Fruit fly (Drosophila melanogaster) whole organism, embryonic: ENCODE measurements around the gene CG33108.

ENCODE experiments used
- Adf1 ChIP-seq: fragments of 200-800 bp; sonication (Bioruptor generic); IDR thresholded peaks from 2 replicates; pipeline ENCODE4 v1.3.6; 2022; ENCODE audit warnings: missing biosample characterization, missing genetic modification characterization
- CG10462 ChIP-seq: fragments of 200-800 bp; sonication (Bioruptor generic); optimal IDR thresholded peaks from 2 replicates; lab custom pipeline; 2016; ENCODE audit warnings: missing biosample characterization, missing genetic modification characterization
- CG14710 ChIP-seq: fragments of 200-800 bp; sonication (Bioruptor generic); optimal IDR thresholded peaks from 3 replicates; lab custom pipeline; 2019; ENCODE audit warnings: missing biosample characterization, mild to moderate bottlenecking, missing genetic modification characterization, moderate library complexity
- CG32532 ChIP-seq: fragments of 200-800 bp; sonication (Bioruptor generic); IDR thresholded peaks from 2 replicates; pipeline ENCODE4 v1.3.6; 2022; ENCODE audit warnings: missing biosample characterization, missing genetic modification characterization
- CG4617 ChIP-seq: fragments of 200-800 bp; sonication (Bioruptor generic); optimal IDR thresholded peaks from 3 replicates; lab custom pipeline; 2016; ENCODE audit warnings: missing biosample characterization, missing genetic modification characterization, borderline replicate concordance
- CG4820 ChIP-seq: fragments of 200-800 bp; sonication (Bioruptor generic); optimal IDR thresholded peaks from 3 replicates; lab custom pipeline; 2016; ENCODE audit warnings: missing biosample characterization, missing genetic modification characterization
- Ssrp ChIP-seq: fragments of 200-800 bp; sonication (Bioruptor generic); optimal IDR thresholded peaks from 2 replicates; lab custom pipeline; 2018; ENCODE audit warnings: missing biosample characterization, mild to moderate bottlenecking, missing genetic modification characterization, moderate library complexity
- org-1 ChIP-seq: fragments of 200-800 bp; sonication (Bioruptor generic); optimal IDR thresholded peaks from 2 replicates; lab custom pipeline; 2017; ENCODE audit warnings: missing biosample characterization, missing genetic modification characterization
- seq ChIP-seq: fragments of 200-800 bp; sonication (Bioruptor generic); IDR thresholded peaks from 2 replicates; pipeline ENCODE4 v1.3.6; 2022; ENCODE audit warnings: missing biosample characterization, missing genetic modification characterization
- trh ChIP-seq: fragments of 200-800 bp; sonication (Bioruptor generic); optimal IDR thresholded peaks from 2 replicates; lab custom pipeline; 2016; ENCODE audit warnings: missing biosample characterization, missing genetic modification characterization

DNA sequence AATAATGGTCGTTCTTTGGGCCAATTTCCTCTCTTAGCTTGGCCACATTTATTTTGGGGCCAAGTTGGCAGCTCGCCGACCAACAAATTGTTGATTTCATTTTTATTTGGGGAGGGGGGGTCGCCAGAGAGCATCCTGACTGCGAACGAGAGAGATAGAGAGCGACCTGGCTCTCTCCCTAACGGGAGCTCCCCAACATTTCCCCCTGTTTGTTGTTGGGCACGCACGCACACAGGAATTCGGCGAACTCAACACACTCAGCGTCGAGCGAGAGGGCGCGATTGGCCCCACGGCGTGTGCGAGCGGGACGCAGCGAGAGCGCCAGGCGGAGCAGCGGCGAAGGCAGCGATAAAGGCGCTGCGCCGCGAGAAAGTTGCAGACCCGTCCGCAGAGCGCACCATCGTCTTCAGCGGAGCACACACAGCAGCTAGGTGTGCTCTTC lies 32.7 kb upstream of the CG33108 start, which contains the start of gene CG31140:
- no peak for TF ChIP-seq CG14710
- TF ChIP-seq seq (GFP tag; lab: Robert Waterston, UW) = peak; percentile 43; the same call in 1 of the 2 replicates
- TF ChIP-seq CG10462 = no peak
- TF ChIP-seq trh (GFP tag; lab: Kevin White, UChicago) = no peak
- no peak for TF ChIP-seq CG4820 (GFP tag; lab: Kevin White, UChicago)
- peak; percentile 57; the same call in 1 of the 2 replicates for TF ChIP-seq CG32532
- TF ChIP-seq Adf1 (GFP tag; lab: Robert Waterston, UW) = peak; percentile 91
- no peak for TF ChIP-seq org-1 (GFP tag; lab: Kevin White, UChicago)
- no peak for TF ChIP-seq Ssrp (tag; lab: Kevin White, UChicago)
- no peak for TF ChIP-seq CG4617
